Worm (Caenorhabditis elegans): Measurements from ENCODE around the gene B0391.14.

Gene B0391.14

ce11 chrV:15550408-15550807 lies 49.3 kb downstream of the B0391.14 start:
- TF ChIP-seq nhr-12 (tag; optimal IDR thresholded peaks at IDR 0.05): no peak
- TF ChIP-seq fkh-2 (tag; optimal IDR thresholded peaks at IDR 0.05): no peak
- TF ChIP-seq sea-2 (GFP tag; optimal IDR thresholded peaks at IDR 0.05): no peak
- no peak for TF ChIP-seq pqm-1 (tag; optimal IDR thresholded peaks at IDR 0.05)
- TF ChIP-seq egl-5 (tag; optimal IDR thresholded peaks at IDR 0.05): no peak
- no peak for TF ChIP-seq nhr-25 (tag; optimal IDR thresholded peaks at IDR 0.05)
- TF ChIP-seq mdl-1 (tag; optimal IDR thresholded peaks at IDR 0.05): no peak
- TF ChIP-seq nhr-76 (tag; optimal IDR thresholded peaks at IDR 0.05): no peak
- TF ChIP-seq jun-1 (tag; optimal IDR thresholded peaks at IDR 0.05): no peak
- no peak for TF ChIP-seq nhr-77 (tag; optimal IDR thresholded peaks at IDR 0.05)
- no peak for TF ChIP-seq ceh-82 (tag; optimal IDR thresholded peaks at IDR 0.05)
- no peak for TF ChIP-seq nhr-23 (tag; optimal IDR thresholded peaks at IDR 0.05)
- TF ChIP-seq unc-39 (tag; optimal IDR thresholded peaks at IDR 0.05): no peak
- no peak for TF ChIP-seq lsy-12 (tag; optimal IDR thresholded peaks at IDR 0.05)
- TF ChIP-seq zag-1 (tag; optimal IDR thresholded peaks at IDR 0.05): no peak
- no peak for TF ChIP-seq ztf-4 (tag; optimal IDR thresholded peaks at IDR 0.05)
- no peak for TF ChIP-seq hmg-11 (tag; optimal IDR thresholded peaks at IDR 0.05)
- no peak for TF ChIP-seq skn-1 (tag; optimal IDR thresholded peaks at IDR 0.05)

Measured in whole organism, L3 larva.